Fruit fly (Drosophila melanogaster) whole organism, embryonic: ENCODE data around the gene Dpm2.

Experiments
- CG10321 ChIP-seq: fragments of 200-800 bp; sonication (Bioruptor generic); IDR thresholded peaks from 2 replicates; pipeline ENCODE4 v1.3.6; 2022; ENCODE audit warnings: missing biosample characterization, missing genetic modification characterization
- CG10431 ChIP-seq: fragments of 200-800 bp; sonication (Bioruptor generic); optimal IDR thresholded peaks from 3 replicates; lab custom pipeline; 2018; ENCODE audit warnings: missing biosample characterization, mild to moderate bottlenecking, missing genetic modification characterization
- CG10654 ChIP-seq: fragments of 200-800 bp; sonication (Bioruptor generic); optimal IDR thresholded peaks from 2 replicates; lab custom pipeline; 2016; ENCODE audit warnings: missing biosample characterization, missing genetic modification characterization
- CG12104 ChIP-seq: fragments of 200-800 bp; sonication (Bioruptor generic); optimal IDR thresholded peaks from 3 replicates; lab custom pipeline; 2016; ENCODE audit warnings: missing biosample characterization, missing genetic modification characterization
- CG13123 ChIP-seq: fragments of 200-800 bp; sonication (Bioruptor generic); optimal IDR thresholded peaks from 2 replicates; lab custom pipeline; 2016; ENCODE audit warnings: missing biosample characterization, missing genetic modification characterization
- CG17385 ChIP-seq: fragments of 200-800 bp; sonication (Bioruptor generic); optimal IDR thresholded peaks from 3 replicates; lab custom pipeline; 2018; ENCODE audit warnings: missing biosample characterization, mild to moderate bottlenecking, missing genetic modification characterization
- CG17912 ChIP-seq: fragments of 200-800 bp; sonication (Bioruptor generic); optimal IDR thresholded peaks from 2 replicates; lab custom pipeline; 2018; ENCODE audit warnings: missing biosample characterization, mild to moderate bottlenecking, missing genetic modification characterization
- CG1832 ChIP-seq: fragments of 200-800 bp; sonication (Bioruptor generic); optimal IDR thresholded peaks from 2 replicates; lab custom pipeline; 2017; ENCODE audit warnings: missing biosample characterization, mild to moderate bottlenecking, missing genetic modification characterization, inconsistent platforms
- CG18476 ChIP-seq: fragments of 200-800 bp; sonication (Bioruptor generic); optimal IDR thresholded peaks from 2 replicates; lab custom pipeline; 2016; ENCODE audit warnings: missing biosample characterization, mild to moderate bottlenecking, missing genetic modification characterization
- CG18764 ChIP-seq: fragments of 200-800 bp; sonication (Bioruptor generic); optimal IDR thresholded peaks from 3 replicates; lab custom pipeline; 2016; ENCODE audit warnings: missing biosample characterization, missing genetic modification characterization
- CG2116 ChIP-seq: fragments of 200-800 bp; sonication (Bioruptor generic); optimal IDR thresholded peaks from 3 replicates; lab custom pipeline; 2018; ENCODE audit warnings: missing biosample characterization, mild to moderate bottlenecking, missing genetic modification characterization
- CG30403 ChIP-seq: fragments of 200-800 bp; sonication (Bioruptor generic); optimal IDR thresholded peaks from 3 replicates; lab custom pipeline; 2016; ENCODE audit warnings: missing biosample characterization, missing genetic modification characterization
- CG31388 ChIP-seq: fragments of 200-800 bp; sonication (Bioruptor generic); optimal IDR thresholded peaks from 2 replicates; lab custom pipeline; 2016; ENCODE audit warnings: missing biosample characterization, missing genetic modification characterization
- CG3838 ChIP-seq: fragments of 200-800 bp; sonication (Bioruptor generic); optimal IDR thresholded peaks from 3 replicates; lab custom pipeline; 2016; ENCODE audit warnings: missing biosample characterization, missing genetic modification characterization
- CG8089 ChIP-seq: fragments of 200-800 bp; sonication (Bioruptor generic); optimal IDR thresholded peaks from 3 replicates; lab custom pipeline; 2016; ENCODE audit warnings: missing biosample characterization, missing genetic modification characterization
- CG8359 ChIP-seq: fragments of 200-800 bp; sonication (Bioruptor generic); optimal IDR thresholded peaks from 2 replicates; lab custom pipeline; 2017; ENCODE audit warnings: missing biosample characterization, mild to moderate bottlenecking, missing genetic modification characterization, borderline replicate concordance
- CG9817 ChIP-seq: fragments of 200-800 bp; sonication (Bioruptor generic); optimal IDR thresholded peaks from 2 replicates; lab custom pipeline; 2018; ENCODE audit warnings: missing biosample characterization, mild to moderate bottlenecking, missing genetic modification characterization, moderate library complexity
- Dad ChIP-seq: fragments of 200-800 bp; sonication (Bioruptor generic); optimal IDR thresholded peaks from 3 replicates; lab custom pipeline; 2016; ENCODE audit warnings: missing biosample characterization, missing genetic modification characterization
- Dip3 ChIP-seq: fragments of 200-800 bp; sonication (Bioruptor generic); optimal IDR thresholded peaks from 3 replicates; lab custom pipeline; 2016; ENCODE audit warnings: missing biosample characterization, missing genetic modification characterization
- Dp ChIP-seq: fragments of 200-800 bp; sonication (Bioruptor generic); optimal IDR thresholded peaks from 2 replicates; lab custom pipeline; 2018; ENCODE audit warnings: missing biosample characterization, mild to moderate bottlenecking, missing genetic modification characterization, moderate library complexity
- Dref ChIP-seq: fragments of 200-800 bp; sonication (Bioruptor generic); IDR thresholded peaks from 2 replicates; pipeline ENCODE4 v1.3.6; 2022; ENCODE audit warnings: missing biosample characterization, missing genetic modification characterization
- HHEX ChIP-seq: fragments of 200-800 bp; sonication (Bioruptor generic); optimal IDR thresholded peaks from 3 replicates; lab custom pipeline; 2017; ENCODE audit warnings: missing biosample characterization, mild to moderate bottlenecking, missing genetic modification characterization, missing genetic modification reagents
- Hr51 ChIP-seq, 2 experiments: fragments of 200-800 bp; sonication (Bioruptor generic); optimal IDR thresholded peaks; 2 replicates in 1 of 2; 3 replicates in 1 of 2; lab custom pipeline; 2016 to 2018; ENCODE audit warnings: missing biosample characterization in 2 of 2, missing genetic modification characterization in 2 of 2, mild to moderate bottlenecking in 1 of 2, moderate library complexity in 1 of 2
- Lim3 ChIP-seq: fragments of 200-800 bp; sonication (Bioruptor generic); IDR thresholded peaks from 2 replicates; pipeline ENCODE4 v1.3.6; 2022; ENCODE audit warnings: missing biosample characterization, missing genetic modification characterization
- Meics ChIP-seq: fragments of 200-800 bp; sonication (Bioruptor generic); optimal IDR thresholded peaks from 2 replicates; lab custom pipeline; 2017; ENCODE audit warnings: missing biosample characterization, mild to moderate bottlenecking, missing genetic modification characterization
- NC2α ChIP-seq: fragments of 200-800 bp; sonication (Bioruptor generic); optimal IDR thresholded peaks from 2 replicates; lab custom pipeline; 2016; ENCODE audit warnings: missing biosample characterization, missing genetic modification characterization
- PHDP ChIP-seq: fragments of 200-800 bp; sonication (Bioruptor generic); optimal IDR thresholded peaks from 3 replicates; lab custom pipeline; 2018; ENCODE audit warnings: missing biosample characterization, mild to moderate bottlenecking, missing genetic modification characterization, moderate library complexity
- Side ChIP-seq: fragments of 200-800 bp; sonication (Bioruptor generic); optimal IDR thresholded peaks from 2 replicates; lab custom pipeline; 2016; ENCODE audit warnings: missing biosample characterization, missing genetic modification characterization
- Sox100B ChIP-seq: fragments of 200-800 bp; sonication (Bioruptor generic); optimal IDR thresholded peaks from 3 replicates; lab custom pipeline; 2018; ENCODE audit warnings: missing biosample characterization, mild to moderate bottlenecking, missing genetic modification characterization
- Sry-β ChIP-seq: fragments of 200-800 bp; sonication (Bioruptor generic); optimal IDR thresholded peaks from 2 replicates; lab custom pipeline; 2018; ENCODE audit warnings: missing biosample characterization, mild to moderate bottlenecking, missing genetic modification characterization, moderate library complexity
- Trl ChIP-seq, 3 experiments: fragments of >200 bp in 2 of 3; fragments of 200-800 bp in 1 of 3; sonication (Bioruptor generic) in 1 of 3; optimal IDR thresholded peaks; 2 replicates in 1 of 3; 3 replicates in 2 of 3; lab custom pipeline; 2016 to 2017; ENCODE audit warnings: missing biosample characterization in 1 of 3, missing genetic modification characterization in 1 of 3
- YL-1 ChIP-seq: fragments of 200-800 bp; sonication (Bioruptor generic); optimal IDR thresholded peaks from 3 replicates; lab custom pipeline; 2017; ENCODE audit warnings: missing biosample characterization, mild to moderate bottlenecking, missing genetic modification characterization
- abd-A ChIP-seq: fragments of 200-800 bp; sonication (Bioruptor generic); optimal IDR thresholded peaks from 3 replicates; lab custom pipeline; 2019; ENCODE audit warnings: missing biosample characterization, mild to moderate bottlenecking, missing genetic modification characterization, moderate library complexity
- az2 ChIP-seq: fragments of 200-800 bp; sonication (Bioruptor generic); optimal IDR thresholded peaks from 3 replicates; lab custom pipeline; 2016; ENCODE audit warnings: missing biosample characterization, missing genetic modification characterization
- fd102C ChIP-seq: fragments of 200-800 bp; sonication (Bioruptor generic); optimal IDR thresholded peaks from 2 replicates; lab custom pipeline; 2018; ENCODE audit warnings: missing biosample characterization, mild to moderate bottlenecking, missing genetic modification characterization, moderate library complexity
- fd96Cb ChIP-seq: fragments of 200-800 bp; sonication (Bioruptor generic); optimal IDR thresholded peaks from 2 replicates; lab custom pipeline; 2018; ENCODE audit warnings: missing biosample characterization, mild to moderate bottlenecking, missing genetic modification characterization, moderate library complexity
- gcm ChIP-seq: fragments of 200-800 bp; sonication (Bioruptor generic); optimal IDR thresholded peaks from 2 replicates; lab custom pipeline; 2019; ENCODE audit warnings: missing biosample characterization, mild to moderate bottlenecking, missing genetic modification characterization, moderate library complexity
- ham ChIP-seq: fragments of 200-800 bp; sonication (Bioruptor generic); IDR thresholded peaks from 2 replicates; pipeline ENCODE4 v1.3.6; 2022; ENCODE audit warnings: missing biosample characterization, missing genetic modification characterization
- kni ChIP-seq: fragments of 200-800 bp; sonication (Bioruptor generic); optimal IDR thresholded peaks from 3 replicates; lab custom pipeline; 2017; ENCODE audit warnings: mild to moderate bottlenecking, missing biosample characterization, missing genetic modification reagents, missing genetic modification characterization
- pan ChIP-seq, 4 experiments: fragments of >200 bp in 3 of 4; fragments of 200-800 bp in 1 of 4; sonication (Bioruptor generic) in 1 of 4; optimal IDR thresholded peaks in 3 of 4; IDR thresholded peaks in 1 of 4; 2 replicates each; pipeline versions ENCODE4 v1.3.6 to Lab custom; 2017 to 2022; ENCODE audit warnings: missing biosample characterization in 2 of 4, missing genetic modification characterization in 2 of 4, mixed read lengths in 1 of 4
- phol ChIP-seq: fragments of 200-800 bp; sonication (Bioruptor generic); optimal IDR thresholded peaks from 3 replicates; lab custom pipeline; 2018; ENCODE audit warnings: missing biosample characterization, mild to moderate bottlenecking, missing genetic modification characterization, moderate library complexity
- ro ChIP-seq: fragments of 200-800 bp; sonication (Bioruptor generic); IDR thresholded peaks from 2 replicates; pipeline ENCODE4 v1.3.6; 2022; ENCODE audit warnings: missing biosample characterization, missing genetic modification characterization
- sqz ChIP-seq: fragments of 200-800 bp; sonication (Bioruptor generic); optimal IDR thresholded peaks from 3 replicates; lab custom pipeline; 2018; ENCODE audit warnings: missing biosample characterization, mild to moderate bottlenecking, missing genetic modification characterization
- twi ChIP-seq: fragments of 200-800 bp; optimal IDR thresholded peaks from 2 replicates; lab custom pipeline; 2019; ENCODE audit warnings: missing biosample characterization, mild to moderate bottlenecking, missing genetic modification characterization, moderate library complexity
- unc-4 ChIP-seq: fragments of 200-800 bp; sonication (Bioruptor generic); IDR thresholded peaks from 2 replicates; pipeline ENCODE4 v1.3.6; 2022; ENCODE audit warnings: missing biosample characterization, missing genetic modification characterization; ENCODE audit not compliant: partially characterized antibody
- wek ChIP-seq: fragments of 200-800 bp; sonication (Bioruptor generic); optimal IDR thresholded peaks from 3 replicates; lab custom pipeline; 2018; ENCODE audit warnings: missing biosample characterization, mild to moderate bottlenecking, missing genetic modification characterization, moderate library complexity
- z ChIP-seq: fragments of 200-800 bp; sonication (Bioruptor generic); IDR thresholded peaks from 3 replicates; pipeline ENCODE4 v1.3.6; 2022; ENCODE audit warnings: missing biosample characterization, missing genetic modification characterization

Dpm2 gene

dm6 chr3L:3325925-3326903, 6.9 kb downstream of the Dpm2 start, which contains the start of gene Gtpx (continued):
- no peak for TF ChIP-seq CG10321 (GFP tag; lab: Robert Waterston, UW)
- no peak for TF ChIP-seq CG8089 (GFP tag; lab: Kevin White, UChicago)
- TF ChIP-seq pan (optimal IDR thresholded peaks at IDR 0.05; lab: Kevin White, UChicago), result no peak
- no peak for TF ChIP-seq pan (GFP tag; optimal IDR thresholded peaks at IDR 0.05 in 1 of 2, IDR thresholded peaks at IDR 0.05 in 1 of 2)
- no peak for TF ChIP-seq fd96Cb (tag; lab: Kevin White, UChicago)
- peak; percentile 65 for TF ChIP-seq CG9817 (tag; lab: Kevin White, UChicago)
- no peak for TF ChIP-seq wek
- peak; percentile 23 for TF ChIP-seq twi (tag; lab: Kevin White, UChicago)
- TF ChIP-seq Meics, result no peak
- TF ChIP-seq Sry-β (GFP tag; lab: Kevin White, UChicago), result no peak
- TF ChIP-seq Lim3 (GFP tag; lab: Robert Waterston, UW), result no peak
- no peak for TF ChIP-seq CG13123
- peak; percentile 30 for TF ChIP-seq az2
- peak; percentile 41 for TF ChIP-seq PHDP (tag; lab: Kevin White, UChicago)
- TF ChIP-seq Side (GFP tag; lab: Kevin White, UChicago), result peak; percentile 48
- TF ChIP-seq fd102C (GFP tag; lab: Kevin White, UChicago), result no peak
- TF ChIP-seq Trl (optimal IDR thresholded peaks at IDR 0.05; lab: Kevin White, UChicago), result peak in 1 of 2 experiments; percentile 6
- peak; percentile 29 for TF ChIP-seq Trl (GFP tag; optimal IDR thresholded peaks at IDR 0.05; lab: Kevin White, UChicago)
- no peak for TF ChIP-seq Hr51 (GFP tag; optimal IDR thresholded peaks at IDR 0.05; lab: Kevin White, UChicago)
- TF ChIP-seq CG1832 (GFP tag; lab: Kevin White, UChicago), result no peak
- peak; percentile 80 for TF ChIP-seq Dp (GFP tag; lab: Kevin White, UChicago)
- no peak for TF ChIP-seq HHEX (GFP tag; lab: Kevin White, UChicago)
- TF ChIP-seq CG31388 (GFP tag; lab: Kevin White, UChicago), result no peak
- peak; percentile 62 for TF ChIP-seq CG30403 (GFP tag; lab: Kevin White, UChicago)
- no peak for TF ChIP-seq CG18764 (GFP tag; lab: Kevin White, UChicago)
- no peak for TF ChIP-seq Dip3 (GFP tag; lab: Kevin White, UChicago)
- TF ChIP-seq z (GFP tag; lab: Robert Waterston, UW), result no peak
- TF ChIP-seq CG10654 (GFP tag; lab: Kevin White, UChicago), result peak; percentile 29
- TF ChIP-seq gcm, result no peak
- TF ChIP-seq phol (tag; lab: Kevin White, UChicago), result peak; percentile 57
- no peak for TF ChIP-seq Dad
- no peak for TF ChIP-seq Sox100B (GFP tag; lab: Kevin White, UChicago)
- TF ChIP-seq sqz (GFP tag; lab: Kevin White, UChicago), result no peak
- TF ChIP-seq YL-1 (GFP tag; lab: Kevin White, UChicago), result peak; percentile 75
- TF ChIP-seq unc-4 (GFP tag; lab: Robert Waterston, UW), result no peak
- TF ChIP-seq CG17385 (GFP tag; lab: Kevin White, UChicago), result peak; percentile 49
- no peak for TF ChIP-seq CG12104 (GFP tag; lab: Kevin White, UChicago)
- peak; percentile 31; the same call in 1 of the 2 replicates for TF ChIP-seq Dref (GFP tag; lab: Robert Waterston, UW)
- no peak for TF ChIP-seq CG17912 (GFP tag; lab: Kevin White, UChicago)
- no peak for TF ChIP-seq abd-A (tag; lab: Kevin White, UChicago)
- no peak for TF ChIP-seq ro (GFP tag; lab: Robert Waterston, UW)
- peak; percentile 48 for TF ChIP-seq CG2116 (GFP tag; lab: Kevin White, UChicago)
- peak; percentile 32 for TF ChIP-seq CG18476 (GFP tag; lab: Kevin White, UChicago)
- no peak for TF ChIP-seq CG3838 (GFP tag; lab: Kevin White, UChicago)
- no peak for TF ChIP-seq NC2α (GFP tag; lab: Kevin White, UChicago)
- no peak for TF ChIP-seq CG10431
- no peak for TF ChIP-seq CG8359 (GFP tag; lab: Kevin White, UChicago)
- TF ChIP-seq ham (GFP tag; lab: Robert Waterston, UW), result no peak
- TF ChIP-seq kni, result peak; percentile 32
